Worm (Caenorhabditis elegans): Measurements from ENCODE around the gene C14A4.6.

The C14A4.6 gene

DNA sequence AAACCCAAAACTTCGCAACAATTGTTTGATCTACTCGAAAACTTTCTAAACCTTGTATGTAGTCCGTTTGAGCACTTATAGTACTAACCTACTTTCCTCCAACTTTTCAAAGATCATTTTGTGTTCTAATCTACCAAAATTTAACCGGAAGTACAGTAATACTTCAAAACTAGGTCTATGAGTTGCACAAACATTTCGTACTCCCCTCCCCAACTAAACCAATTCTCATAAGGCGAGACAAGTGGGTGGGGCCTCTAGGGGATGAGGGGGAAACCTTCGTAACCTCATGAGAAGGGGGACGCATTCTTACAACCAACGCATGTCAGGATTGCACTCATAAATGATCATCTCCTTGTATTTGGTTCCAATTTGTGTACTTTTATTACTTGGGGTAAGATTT lies 27.4 kb upstream of the C14A4.6 start, which contains the start of gene cutl-9:
cutl-9 (plus strand) TSS at position 301 of the 400 bp plus-strand sequence.
- TF ChIP-seq drap-1 (GFP tag; optimal IDR thresholded peaks at IDR 0.05) (no peak), pha-4 (tag; optimal IDR thresholded peaks at IDR 0.05) (no peak), sptf-1 (tag; optimal IDR thresholded peaks at IDR 0.05) (no peak), snpc-4 (tag; optimal IDR thresholded peaks at IDR 0.05) (no peak), ces-1 (GFP tag; optimal IDR thresholded peaks at IDR 0.05) (no peak), sem-2 (GFP tag; optimal IDR thresholded peaks at IDR 0.05) (no peak), hlh-1 (tag; optimal IDR thresholded peaks at IDR 0.05) (no peak), ceh-83 (GFP tag; optimal IDR thresholded peaks at IDR 0.05) (no peak), flh-1 (GFP tag; optimal IDR thresholded peaks at IDR 0.05) (no peak), ztf-11 (tag; optimal IDR thresholded peaks at IDR 0.05) (no peak), mab-5 (tag; optimal IDR thresholded peaks at IDR 0.05) (no peak), zip-8 (tag; optimal IDR thresholded peaks at IDR 0.05) (no peak), lsy-2 (tag; optimal IDR thresholded peaks at IDR 0.05) (no peak), ceh-39 (tag; optimal IDR thresholded peaks at IDR 0.05) (no peak), tbx-8 (GFP tag; optimal IDR thresholded peaks at IDR 0.05) (no peak), ham-2 (GFP tag; optimal IDR thresholded peaks at IDR 0.05) (no peak), mep-1 (tag; optimal IDR thresholded peaks at IDR 0.05) (no peak), nhr-12 (tag; optimal IDR thresholded peaks at IDR 0.05) (no peak), bed-3 (GFP tag; optimal IDR thresholded peaks at IDR 0.05) (no peak), lin-32 (GFP tag; optimal IDR thresholded peaks at IDR 0.05) (no peak)

DNA sequence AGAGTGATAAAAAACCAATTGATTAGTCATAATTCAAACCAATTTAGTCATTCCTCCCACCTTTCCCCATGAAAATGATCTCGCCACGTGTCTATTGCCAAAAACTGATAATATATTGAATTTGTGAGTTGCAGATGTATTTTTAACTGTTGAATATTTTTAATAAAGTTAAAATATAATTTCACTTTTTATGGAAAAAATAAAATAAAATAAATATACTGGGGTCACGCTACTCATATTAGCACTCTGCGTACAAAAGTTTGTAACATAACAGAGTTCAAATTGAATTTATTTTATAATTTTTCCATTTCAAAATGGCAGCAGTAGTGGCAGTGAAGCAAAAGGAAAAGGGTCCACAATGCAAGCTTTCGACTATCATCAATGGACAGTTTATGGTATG lies 23.6 kb upstream of the C14A4.6 start, which contains the start of gene C14A4.13:
C14A4.13 (plus strand) TSS at position 301 of the 400 bp plus-strand sequence.
- TF ChIP-seq lin-13 (tag; optimal IDR thresholded peaks at IDR 0.05) (no peak), cnd-1 (tag; optimal IDR thresholded peaks at IDR 0.05) (no peak), unc-62 (GFP tag; optimal IDR thresholded peaks at IDR 0.05) (no peak), tbx-8 (GFP tag; optimal IDR thresholded peaks at IDR 0.05) (no peak), M03D4.4 (tag; optimal IDR thresholded peaks at IDR 0.05) (no peak), nhr-28 (tag; optimal IDR thresholded peaks at IDR 0.05) (no peak), zip-8 (tag; optimal IDR thresholded peaks at IDR 0.05) (no peak), unc-39 (tag; optimal IDR thresholded peaks at IDR 0.05) (no peak), hlh-1 (tag; optimal IDR thresholded peaks at IDR 0.05) (no peak)

DNA sequence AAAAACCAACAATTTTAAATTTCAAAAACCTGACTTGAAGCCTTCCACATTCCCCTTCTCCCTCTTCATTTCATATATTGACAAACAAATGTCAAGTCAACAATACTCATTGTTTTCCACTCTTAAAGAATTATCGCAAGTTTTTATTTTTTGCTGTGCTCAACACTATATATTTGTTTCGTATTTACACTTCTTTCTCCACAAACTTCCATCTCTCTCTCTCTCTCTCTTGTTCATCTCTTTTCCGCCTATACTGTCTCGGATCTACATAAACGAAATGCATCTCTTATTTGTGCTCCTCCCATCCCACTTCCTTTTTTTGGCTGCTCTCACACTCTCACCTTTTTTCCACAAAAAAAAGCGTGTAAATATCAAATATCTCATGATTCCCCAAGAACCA lies 18.2 kb upstream of the C14A4.6 start, which contains the start of gene C14A4.12:
C14A4.12 (plus strand) TSS at position 301 of the 400 bp plus-strand sequence.
- TF ChIP-seq cnd-1 (tag; optimal IDR thresholded peaks at IDR 0.05) = no peak
- TF ChIP-seq nhr-237 (tag; optimal IDR thresholded peaks at IDR 0.05) = no peak
- no peak for TF ChIP-seq flh-1 (GFP tag; optimal IDR thresholded peaks at IDR 0.05)
- peak; percentile 14 for TF ChIP-seq pha-4 (tag; optimal IDR thresholded peaks at IDR 0.05)

DNA sequence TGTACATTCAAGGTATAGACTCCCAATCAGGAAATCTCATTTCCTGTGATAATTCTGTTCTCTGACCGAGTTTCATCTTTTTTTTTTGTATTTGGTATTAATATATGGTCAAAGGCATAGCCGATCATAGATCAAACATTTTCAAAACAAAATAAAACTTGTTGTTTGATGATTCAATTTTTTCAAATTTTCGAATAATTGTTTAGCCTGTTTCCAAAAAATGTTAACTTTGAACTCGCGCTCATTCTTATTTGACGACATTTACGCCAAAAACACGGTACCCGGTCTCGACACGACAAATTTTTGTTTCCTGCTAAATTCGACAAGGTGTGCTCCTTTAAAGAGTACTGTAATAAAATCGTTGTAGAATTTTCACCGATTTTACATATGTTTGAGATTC lies 14.2 kb upstream of the C14A4.6 start:
- no peak for TF ChIP-seq lin-13 (tag; optimal IDR thresholded peaks at IDR 0.05)
- TF ChIP-seq sptf-1 (tag; optimal IDR thresholded peaks at IDR 0.05) = no peak
- no peak for TF ChIP-seq ceh-43 (GFP tag; optimal IDR thresholded peaks at IDR 0.05)

DNA sequence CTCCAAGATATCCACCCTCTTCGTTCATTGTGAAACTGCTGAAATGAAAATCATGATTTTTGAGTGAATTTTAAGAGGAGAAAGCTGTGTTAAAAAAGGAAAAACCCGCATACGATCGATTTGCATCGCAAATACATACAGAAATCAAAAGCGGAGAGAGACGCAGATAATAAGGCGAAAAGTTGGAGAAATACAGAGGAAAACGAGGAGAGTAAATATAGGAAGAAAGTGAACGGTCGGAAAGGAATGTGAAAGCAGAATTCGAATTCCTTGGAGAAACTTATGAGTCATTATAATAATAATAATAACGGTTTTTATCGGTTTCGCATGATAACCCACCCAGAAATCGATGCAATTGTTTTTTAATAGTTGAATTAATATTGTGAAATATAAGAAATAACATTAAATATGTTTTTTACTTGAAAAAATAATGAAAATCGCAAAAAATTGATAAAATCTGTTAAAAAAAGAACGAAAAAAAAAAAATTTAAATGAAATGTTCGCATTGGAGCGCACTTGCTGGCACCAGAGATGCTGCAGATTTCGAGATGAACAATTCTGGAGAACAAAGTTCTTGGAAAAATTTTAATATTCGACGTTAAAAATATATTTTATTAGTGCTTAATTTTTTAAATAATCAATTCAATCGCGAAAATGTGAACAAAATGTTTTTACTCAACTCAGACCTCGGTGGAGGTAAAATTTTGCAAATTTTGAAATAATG lies 12.8 kb upstream of the C14A4.6 start, which contains the start of gene ccm-3:
ccm-3 (minus strand) TSS at position 38 of the 724 bp plus-strand sequence.
- peak; percentile 81 for TF ChIP-seq blmp-1 (tag; optimal IDR thresholded peaks at IDR 0.05)
- TF ChIP-seq elt-1 (tag; optimal IDR thresholded peaks at IDR 0.05; ENCODE audit: borderline replicate concordance, insufficient read depth) = no peak
- no peak for TF ChIP-seq sptf-1 (tag; optimal IDR thresholded peaks at IDR 0.05)
- TF ChIP-seq pha-4 (tag; optimal IDR thresholded peaks at IDR 0.05) = peak; percentile 25
- TF ChIP-seq ces-1 (GFP tag; optimal IDR thresholded peaks at IDR 0.05) = peak; percentile 56

DNA sequence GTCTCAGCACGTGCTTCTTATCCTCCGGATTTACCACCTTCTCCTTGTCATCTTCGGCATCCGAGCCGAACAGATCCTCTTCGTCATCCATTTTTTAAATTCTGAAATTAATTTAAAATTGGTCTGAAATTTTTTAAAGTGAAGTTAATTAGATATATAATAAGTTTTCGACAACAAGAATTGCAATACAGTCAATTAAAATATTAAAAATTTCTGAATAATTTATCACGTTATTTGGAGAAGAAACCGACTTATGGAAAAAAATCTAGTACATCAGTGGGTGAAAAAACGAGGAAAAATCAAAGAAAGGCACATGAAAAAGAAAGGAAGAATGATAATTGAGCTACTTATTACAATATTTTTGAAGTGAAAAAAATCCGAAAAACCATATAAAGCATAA lies 10.9 kb upstream of the C14A4.6 start, which contains the start of gene taf-13:
taf-13 (minus strand) TSS at position 101 of the 400 bp plus-strand sequence.
- TF ChIP-seq flh-1 (GFP tag; optimal IDR thresholded peaks at IDR 0.05) (no peak), sptf-1 (tag; optimal IDR thresholded peaks at IDR 0.05) (no peak), ces-1 (GFP tag; optimal IDR thresholded peaks at IDR 0.05) (no peak), lin-13 (tag; optimal IDR thresholded peaks at IDR 0.05) (no peak), mep-1 (tag; optimal IDR thresholded peaks at IDR 0.05) (no peak), unc-120 (tag; optimal IDR thresholded peaks at IDR 0.05; ENCODE audit: poor library complexity, severe bottlenecking) (no peak), nhr-12 (tag; optimal IDR thresholded peaks at IDR 0.05) (no peak), hlh-1 (tag; optimal IDR thresholded peaks at IDR 0.05) (no peak), blmp-1 (tag; optimal IDR thresholded peaks at IDR 0.05) (no peak)
